Fruit fly (Drosophila melanogaster) whole organism, embryonic: Measurements from ENCODE around the gene AP-1mu.

Source experiments
- B-H2 ChIP-seq: fragments of 200-800 bp; sonication (Bioruptor generic); optimal IDR thresholded peaks from 2 replicates; lab custom pipeline; 2018; ENCODE audit warnings: missing biosample characterization, mild to moderate bottlenecking, missing genetic modification characterization
- BEAF-32 ChIP-seq: fragments of 200-800 bp; sonication (Bioruptor generic); optimal IDR thresholded peaks from 3 replicates; lab custom pipeline; 2017; ENCODE audit warnings: missing biosample characterization, missing genetic modification characterization, mild to moderate bottlenecking, moderate library complexity, missing genetic modification reagents
- CG10147 ChIP-seq: fragments of 200-800 bp; sonication (Bioruptor generic); optimal IDR thresholded peaks from 2 replicates; lab custom pipeline; 2019; ENCODE audit warnings: missing biosample characterization, mild to moderate bottlenecking, missing genetic modification characterization, moderate library complexity
- CG11247 ChIP-seq: fragments of 200-800 bp; sonication (Bioruptor generic); IDR thresholded peaks from 2 replicates; pipeline ENCODE4 v1.3.6; 2022; ENCODE audit warnings: missing biosample characterization, missing genetic modification characterization
- CG12744 ChIP-seq: fragments of 200-800 bp; sonication (Bioruptor generic); optimal IDR thresholded peaks from 2 replicates; lab custom pipeline; 2016; ENCODE audit warnings: missing biosample characterization, missing genetic modification characterization
- CG12942 ChIP-seq: fragments of 200-800 bp; sonication (Bioruptor generic); optimal IDR thresholded peaks from 3 replicates; lab custom pipeline; 2016; ENCODE audit warnings: missing biosample characterization, missing genetic modification characterization
- CG13424 ChIP-seq: fragments of 200-800 bp; sonication (Bioruptor generic); optimal IDR thresholded peaks from 2 replicates; lab custom pipeline; 2019; ENCODE audit warnings: missing biosample characterization, mild to moderate bottlenecking, missing genetic modification characterization, moderate library complexity
- CG14667 ChIP-seq: fragments of 200-800 bp; sonication (Bioruptor generic); IDR thresholded peaks from 2 replicates; pipeline ENCODE4 v1.3.6; 2022; ENCODE audit warnings: missing biosample characterization, missing genetic modification characterization
- CG15269 ChIP-seq: fragments of 200-800 bp; sonication (Bioruptor generic); optimal IDR thresholded peaks from 2 replicates; lab custom pipeline; 2018; ENCODE audit warnings: missing biosample characterization, mild to moderate bottlenecking, missing genetic modification characterization, moderate library complexity
- CG1602 ChIP-seq: fragments of 200-800 bp; sonication (Bioruptor generic); optimal IDR thresholded peaks from 3 replicates; lab custom pipeline; 2016; ENCODE audit warnings: missing biosample characterization, missing genetic modification characterization
- CG17568 ChIP-seq: fragments of 200-800 bp; sonication (Bioruptor generic); optimal IDR thresholded peaks from 2 replicates; lab custom pipeline; 2018; ENCODE audit warnings: missing biosample characterization, mild to moderate bottlenecking, missing genetic modification characterization, moderate library complexity
- CG18764 ChIP-seq: fragments of 200-800 bp; sonication (Bioruptor generic); optimal IDR thresholded peaks from 3 replicates; lab custom pipeline; 2016; ENCODE audit warnings: missing biosample characterization, missing genetic modification characterization
- CG2199 ChIP-seq: fragments of 200-800 bp; sonication (Bioruptor generic); IDR thresholded peaks from 3 replicates; pipeline ENCODE4 v1.3.6; 2022; ENCODE audit warnings: missing biosample characterization, missing genetic modification characterization
- CG2202 ChIP-seq: fragments of 200-800 bp; sonication (Bioruptor generic); optimal IDR thresholded peaks from 2 replicates; lab custom pipeline; 2018; ENCODE audit warnings: missing biosample characterization, mild to moderate bottlenecking, missing genetic modification characterization
- CG2875 ChIP-seq: fragments of 200-800 bp; sonication (Bioruptor generic); optimal IDR thresholded peaks from 2 replicates; lab custom pipeline; 2017; ENCODE audit warnings: missing biosample characterization, mild to moderate bottlenecking, missing genetic modification characterization, missing genetic modification reagents
- CG2889 ChIP-seq: fragments of 200-800 bp; sonication (Bioruptor generic); IDR thresholded peaks from 3 replicates; pipeline ENCODE4 v1.3.6; 2022; ENCODE audit warnings: missing biosample characterization, missing genetic modification characterization
- CG3838 ChIP-seq: fragments of 200-800 bp; sonication (Bioruptor generic); optimal IDR thresholded peaks from 3 replicates; lab custom pipeline; 2016; ENCODE audit warnings: missing biosample characterization, missing genetic modification characterization
- CG4424 ChIP-seq: fragments of 200-800 bp; sonication (Bioruptor generic); optimal IDR thresholded peaks from 3 replicates; lab custom pipeline; 2016; ENCODE audit warnings: missing biosample characterization, missing genetic modification characterization
- CG6854 ChIP-seq: fragments of 200-800 bp; sonication (Bioruptor generic); optimal IDR thresholded peaks from 3 replicates; lab custom pipeline; 2017; ENCODE audit warnings: missing biosample characterization, mild to moderate bottlenecking, missing genetic modification characterization
- CG7987 ChIP-seq: fragments of 200-800 bp; sonication (Bioruptor generic); optimal IDR thresholded peaks from 2 replicates; lab custom pipeline; 2018; ENCODE audit warnings: missing biosample characterization, mild to moderate bottlenecking, missing genetic modification characterization, moderate library complexity
- CG8944 ChIP-seq: fragments of 200-800 bp; sonication (Bioruptor generic); optimal IDR thresholded peaks from 3 replicates; lab custom pipeline; 2016; ENCODE audit warnings: missing biosample characterization, missing genetic modification characterization
- CTCF ChIP-seq: fragments of 200-800 bp; sonication (Bioruptor generic); optimal IDR thresholded peaks from 2 replicates; lab custom pipeline; 2017; ENCODE audit warnings: missing biosample characterization, mild to moderate bottlenecking, missing genetic modification characterization, moderate library complexity
- D19B ChIP-seq: fragments of 200-800 bp; sonication (Bioruptor generic); optimal IDR thresholded peaks from 2 replicates; lab custom pipeline; 2017; ENCODE audit warnings: missing biosample characterization, mild to moderate bottlenecking, missing genetic modification characterization
- Drgx ChIP-seq: fragments of 200-800 bp; sonication (Bioruptor generic); IDR thresholded peaks from 2 replicates; pipeline ENCODE4 v1.3.6; 2022; ENCODE audit warnings: missing biosample characterization, missing genetic modification characterization
- Fer3 ChIP-seq: fragments of 200-800 bp; sonication (Bioruptor generic); optimal IDR thresholded peaks from 2 replicates; lab custom pipeline; 2018; ENCODE audit warnings: missing biosample characterization, mild to moderate bottlenecking, missing genetic modification characterization, moderate library complexity
- Hsf ChIP-seq: fragments of 200-800 bp; sonication (Bioruptor generic); optimal IDR thresholded peaks from 3 replicates; lab custom pipeline; 2016; ENCODE audit warnings: missing biosample characterization, missing genetic modification characterization
- Kr ChIP-seq: fragments of 200-800 bp; sonication (Bioruptor generic); optimal IDR thresholded peaks from 2 replicates; lab custom pipeline; 2017; ENCODE audit warnings: missing biosample characterization, mild to moderate bottlenecking, missing genetic modification characterization
- MBD-R2 ChIP-seq: fragments of 200-800 bp; sonication (Bioruptor generic); IDR thresholded peaks from 2 replicates; pipeline ENCODE4 v1.3.6; 2022; ENCODE audit warnings: missing biosample characterization, missing genetic modification characterization
- Pdp1 ChIP-seq, 2 experiments: fragments of 200-800 bp; sonication (Bioruptor generic); optimal IDR thresholded peaks; 3 replicates each; lab custom pipeline; 2016; ENCODE audit warnings: missing biosample characterization in 2 of 2, missing genetic modification characterization in 2 of 2, mild to moderate bottlenecking in 1 of 2, moderate library complexity in 1 of 2
- Scr ChIP-seq: fragments of 200-800 bp; sonication (Bioruptor generic); IDR thresholded peaks from 2 replicates; pipeline ENCODE4 v1.3.6; 2022; ENCODE audit warnings: missing biosample characterization, missing genetic modification characterization; ENCODE audit not compliant: partially characterized antibody
- Side ChIP-seq: fragments of 200-800 bp; sonication (Bioruptor generic); optimal IDR thresholded peaks from 2 replicates; lab custom pipeline; 2016; ENCODE audit warnings: missing biosample characterization, missing genetic modification characterization
- Ssrp ChIP-seq: fragments of 200-800 bp; sonication (Bioruptor generic); optimal IDR thresholded peaks from 2 replicates; lab custom pipeline; 2018; ENCODE audit warnings: missing biosample characterization, mild to moderate bottlenecking, missing genetic modification characterization, moderate library complexity
- TFAM ChIP-seq: fragments of 200-800 bp; sonication (Bioruptor generic); optimal IDR thresholded peaks from 2 replicates; lab custom pipeline; 2017; ENCODE audit warnings: missing biosample characterization, missing genetic modification characterization, inconsistent platforms
- YL-1 ChIP-seq: fragments of 200-800 bp; sonication (Bioruptor generic); optimal IDR thresholded peaks from 3 replicates; lab custom pipeline; 2017; ENCODE audit warnings: missing biosample characterization, mild to moderate bottlenecking, missing genetic modification characterization
- al ChIP-seq: fragments of 200-800 bp; sonication (Bioruptor generic); IDR thresholded peaks from 2 replicates; pipeline ENCODE4 v1.3.6; 2022; ENCODE audit warnings: missing biosample characterization, missing genetic modification characterization
- ase ChIP-seq: fragments of 200-800 bp; sonication (Bioruptor generic); IDR thresholded peaks from 3 replicates; pipeline ENCODE4 v1.3.6; 2022; ENCODE audit warnings: missing biosample characterization, missing genetic modification characterization
- caup ChIP-seq: fragments of 200-800 bp; sonication (Bioruptor generic); optimal IDR thresholded peaks from 3 replicates; lab custom pipeline; 2017; ENCODE audit warnings: missing biosample characterization, mild to moderate bottlenecking, missing genetic modification characterization, moderate library complexity; ENCODE audit not compliant: severe bottlenecking
- crol ChIP-seq: fragments of 200-800 bp; sonication (Bioruptor generic); IDR thresholded peaks from 2 replicates; pipeline ENCODE4 v1.3.6; 2022; ENCODE audit warnings: missing biosample characterization, missing genetic modification characterization
- cwo ChIP-seq: fragments of 200-800 bp; sonication (Bioruptor generic); optimal IDR thresholded peaks from 3 replicates; lab custom pipeline; 2017; ENCODE audit warnings: missing biosample characterization, missing genetic modification characterization, mild to moderate bottlenecking, moderate library complexity, missing genetic modification reagents
- emc ChIP-seq: fragments of 200-800 bp; sonication (Bioruptor generic); optimal IDR thresholded peaks from 2 replicates; lab custom pipeline; 2016; ENCODE audit warnings: missing biosample characterization, missing genetic modification characterization
- gce ChIP-seq: fragments of 200-800 bp; sonication (Bioruptor generic); IDR thresholded peaks from 3 replicates; pipeline ENCODE4 v1.3.6; 2022; ENCODE audit warnings: missing biosample characterization, missing genetic modification characterization
- gsb-n ChIP-seq: fragments of 200-800 bp; sonication (Bioruptor generic); optimal IDR thresholded peaks from 3 replicates; lab custom pipeline; 2018; ENCODE audit warnings: missing biosample characterization, mild to moderate bottlenecking, missing genetic modification characterization
- jigr1 ChIP-seq: fragments of 200-800 bp; sonication (Bioruptor generic); IDR thresholded peaks from 3 replicates; pipeline ENCODE4 v1.3.6; 2022; ENCODE audit warnings: missing biosample characterization, missing genetic modification characterization
- ken ChIP-seq: fragments of 200-800 bp; sonication (Bioruptor generic); IDR thresholded peaks from 3 replicates; pipeline ENCODE4 v1.3.6; 2022; ENCODE audit warnings: missing biosample characterization, missing genetic modification characterization
- lilli ChIP-seq: fragments of 200-800 bp; sonication (Bioruptor generic); optimal IDR thresholded peaks from 3 replicates; lab custom pipeline; 2016; ENCODE audit warnings: missing biosample characterization, missing genetic modification characterization
- nerfin-1 ChIP-seq: fragments of 200-800 bp; sonication (Bioruptor generic); optimal IDR thresholded peaks from 3 replicates; lab custom pipeline; 2019; ENCODE audit warnings: missing biosample characterization, mild to moderate bottlenecking, missing genetic modification characterization, moderate library complexity
- pros ChIP-seq: fragments of 200-800 bp; sonication (Bioruptor generic); optimal IDR thresholded peaks from 3 replicates; lab custom pipeline; 2019; ENCODE audit warnings: missing biosample characterization, mild to moderate bottlenecking, missing genetic modification characterization, moderate library complexity
- ro ChIP-seq: fragments of 200-800 bp; sonication (Bioruptor generic); IDR thresholded peaks from 2 replicates; pipeline ENCODE4 v1.3.6; 2022; ENCODE audit warnings: missing biosample characterization, missing genetic modification characterization
- sima ChIP-seq: fragments of 200-800 bp; sonication (Bioruptor generic); optimal IDR thresholded peaks from 2 replicates; lab custom pipeline; 2016; ENCODE audit warnings: missing biosample characterization, missing genetic modification characterization
- tgo ChIP-seq: fragments of 200-800 bp; sonication (Bioruptor generic); IDR thresholded peaks from 3 replicates; pipeline ENCODE4 v1.3.6; 2022; ENCODE audit warnings: missing biosample characterization, missing genetic modification characterization
- wor ChIP-seq: fragments of 200-800 bp; sonication (Bioruptor generic); IDR thresholded peaks from 2 replicates; pipeline ENCODE4 v1.3.6; 2022; ENCODE audit warnings: missing biosample characterization, missing genetic modification characterization

Gene AP-1mu

dm6 chr3R:9559413-9560014 is at the start of gene AP-1mu, which contains the start of gene MBD-like (continued):
- TF ChIP-seq Side (GFP tag; lab: Kevin White, UChicago) (peak; percentile 39), B-H2 (GFP tag; lab: Kevin White, UChicago) (peak; percentile 71), CG2875 (GFP tag; lab: Kevin White, UChicago) (no peak), ro (no peak), CG7987 (peak; percentile 4), CG11247 (GFP tag; lab: Robert Waterston, UW) (0 out of 2 replicates have a peak, but pooled peaks have one; percentile 47), CG1602 (peak; percentile 73), lilli (GFP tag; lab: Kevin White, UChicago) (peak; percentile 85), al (GFP tag; lab: Robert Waterston, UW) (peak; percentile 55), crol (no peak), CG18764 (GFP tag; lab: Kevin White, UChicago) (peak; percentile 28), jigr1 (GFP tag; lab: Robert Waterston, UW) (no peak), D19B (GFP tag; lab: Kevin White, UChicago) (no peak), emc (GFP tag; lab: Kevin White, UChicago) (peak; percentile 1), nerfin-1 (tag; lab: Kevin White, UChicago) (peak; percentile 62), tgo (peak; percentile 65), CG10147 (peak; percentile 46), Pdp1 (GFP tag; optimal IDR thresholded peaks at IDR 0.05; lab: Kevin White, UChicago) (peak; percentile 59 to 83), ase (GFP tag; lab: Robert Waterston, UW) (0 out of 3 replicates have a peak, but pooled peaks have one; percentile 7), CG13424 (tag; lab: Kevin White, UChicago) (peak; percentile 69), YL-1 (GFP tag; lab: Kevin White, UChicago) (peak; percentile 83), caup (GFP tag; lab: Kevin White, UChicago) (peak; percentile 33), CG2199 (GFP tag; lab: Robert Waterston, UW) (no peak), CG4424 (GFP tag; lab: Kevin White, UChicago) (peak; percentile 70), Hsf (peak; percentile 77), CG6854 (no peak), Ssrp (tag; lab: Kevin White, UChicago) (peak; percentile 54), TFAM (GFP tag; lab: Kevin White, UChicago) (no peak), CG15269 (tag; lab: Kevin White, UChicago) (no peak), BEAF-32 (GFP tag; lab: Kevin White, UChicago) (peak; percentile 64), CG17568 (no peak), CTCF (GFP tag; lab: Kevin White, UChicago) (no peak), CG14667 (GFP tag; lab: Robert Waterston, UW) (peak; percentile 43), Scr (GFP tag; lab: Robert Waterston, UW) (peak; percentile 56), CG8944 (peak; percentile 63), CG12942 (peak; percentile 61), Drgx (no peak), pros (GFP tag; lab: Kevin White, UChicago) (no peak), gce (GFP tag; lab: Robert Waterston, UW) (no peak), sima (GFP tag; lab: Kevin White, UChicago) (no peak), wor (GFP tag; lab: Robert Waterston, UW) (peak; percentile 34; the same call in 1 of the 2 replicates), Fer3 (tag; lab: Kevin White, UChicago) (peak; percentile 53), CG2889 (GFP tag; lab: Robert Waterston, UW) (0 out of 3 replicates have a peak, but pooled peaks have one; percentile 52), gsb-n (tag; lab: Kevin White, UChicago) (no peak), cwo (GFP tag; lab: Kevin White, UChicago) (no peak), MBD-R2 (GFP tag; lab: Robert Waterston, UW) (peak; percentile 81), CG3838 (GFP tag; lab: Kevin White, UChicago) (no peak), ken (peak; percentile 65; the same call in 2 of the 3 replicates), CG2202 (peak; percentile 37), CG12744 (GFP tag; lab: Kevin White, UChicago) (no peak), Kr (no peak)
